Worm (Caenorhabditis elegans): ENCODE results near the gene C01G12.7.
"Not testable (repeated sequence)": the region's sequence is repeated elsewhere in the genome, so short reads cannot be mapped to it uniquely, and the experiment has no call there.

Gene C01G12.7

DNA sequence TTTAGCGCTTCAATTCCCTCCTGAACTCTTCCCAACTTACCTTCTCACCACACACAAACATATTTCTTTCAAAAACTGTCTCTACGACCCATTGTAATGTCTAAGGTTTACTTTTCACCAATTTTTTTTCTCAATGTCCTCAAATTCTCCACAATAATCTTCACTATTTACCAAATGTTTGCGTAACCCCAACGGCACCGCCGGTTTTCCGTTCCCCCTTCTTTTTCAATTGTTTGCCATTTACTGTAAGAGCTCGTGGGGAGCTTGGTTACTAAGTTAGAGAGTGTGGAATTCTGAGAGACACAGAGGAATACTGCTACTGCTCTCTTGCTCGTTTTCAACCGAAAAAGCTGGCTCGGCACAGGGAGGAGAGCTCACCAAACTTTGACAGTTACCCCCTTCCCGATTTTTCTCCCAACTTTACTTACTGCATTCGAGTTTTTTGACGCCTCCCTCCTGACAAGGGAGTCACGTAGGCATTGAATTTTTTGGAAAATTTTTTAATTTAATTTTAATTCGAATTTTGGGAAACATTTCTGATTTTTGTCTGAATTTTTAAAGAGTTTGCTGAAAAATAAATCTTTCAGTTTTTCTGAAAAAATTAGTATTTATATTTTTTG, 21.0 kb downstream of the C01G12.7 start:
- no peak for TF ChIP-seq pros-1 (tag; optimal IDR thresholded peaks at IDR 0.05)
- no peak for TF ChIP-seq fkh-6 (tag; optimal IDR thresholded peaks at IDR 0.05)
- no peak for TF ChIP-seq ceh-19 (GFP tag; optimal IDR thresholded peaks at IDR 0.05)
- TF ChIP-seq ceh-6 (GFP tag; optimal IDR thresholded peaks at IDR 0.05), result no peak
- TF ChIP-seq ceh-18 (tag; optimal IDR thresholded peaks at IDR 0.05), result no peak
- TF ChIP-seq hlh-6 (tag; optimal IDR thresholded peaks at IDR 0.05), result no peak
- no peak for TF ChIP-seq sox-2 (GFP tag; IDR thresholded peaks at IDR 0.05)
- no peak for TF ChIP-seq ref-2 (tag; optimal IDR thresholded peaks at IDR 0.05)
- TF ChIP-seq ceh-22 (tag; optimal IDR thresholded peaks at IDR 0.05), result no peak
- TF ChIP-seq lim-6 (tag; optimal IDR thresholded peaks at IDR 0.05), result no peak
- TF ChIP-seq K02D7.2 (tag; optimal IDR thresholded peaks at IDR 0.05), result no peak
- TF ChIP-seq K09A11.1 (tag; optimal IDR thresholded peaks at IDR 0.05; ENCODE audit: insufficient read depth), result no peak
- TF ChIP-seq pat-9 (tag; optimal IDR thresholded peaks at IDR 0.05), result no peak
- TF ChIP-seq odd-2 (tag; optimal IDR thresholded peaks at IDR 0.05), result no peak
- no peak for TF ChIP-seq pha-4 (tag; optimal IDR thresholded peaks at IDR 0.05)
- no peak for TF ChIP-seq ceh-14 (tag; optimal IDR thresholded peaks at IDR 0.05)
- TF ChIP-seq syd-9 (tag; optimal IDR thresholded peaks at IDR 0.05), result no peak
- TF ChIP-seq ceh-24 (tag; optimal IDR thresholded peaks at IDR 0.05), result no peak
- no peak for TF ChIP-seq nfya-1 (tag; optimal IDR thresholded peaks at IDR 0.05)

DNA sequence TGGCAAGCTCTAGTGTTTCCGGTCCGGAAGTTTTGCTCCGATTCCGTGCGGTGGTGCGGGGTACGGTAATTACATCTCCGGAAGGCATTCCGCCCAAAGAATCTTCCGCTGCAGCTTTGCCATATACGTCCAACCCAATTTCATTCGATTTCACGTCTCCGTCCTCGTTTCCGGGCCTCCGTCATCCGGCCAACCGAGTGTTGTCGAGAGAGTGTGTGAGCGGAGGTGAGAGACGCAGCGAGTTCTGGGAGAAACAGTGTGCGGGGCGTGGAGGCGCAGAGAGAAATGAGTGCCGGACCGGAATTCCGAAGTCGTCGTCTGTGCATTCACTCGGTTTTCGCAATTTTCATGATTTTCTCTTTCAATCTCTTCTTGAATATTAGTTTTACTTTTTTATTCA, 22.4 kb downstream of the C01G12.7 start:
- TF ChIP-seq fkh-10 (GFP tag; optimal IDR thresholded peaks at IDR 0.05), result peak; percentile 34
- TF ChIP-seq unc-42 (tag; optimal IDR thresholded peaks at IDR 0.05), result peak; percentile 86
- peak; percentile 54 for TF ChIP-seq ceh-31 (tag; optimal IDR thresholded peaks at IDR 0.05)
- TF ChIP-seq hlh-30 (tag; optimal IDR thresholded peaks at IDR 0.05; ENCODE audit: insufficient read depth), result no peak

DNA sequence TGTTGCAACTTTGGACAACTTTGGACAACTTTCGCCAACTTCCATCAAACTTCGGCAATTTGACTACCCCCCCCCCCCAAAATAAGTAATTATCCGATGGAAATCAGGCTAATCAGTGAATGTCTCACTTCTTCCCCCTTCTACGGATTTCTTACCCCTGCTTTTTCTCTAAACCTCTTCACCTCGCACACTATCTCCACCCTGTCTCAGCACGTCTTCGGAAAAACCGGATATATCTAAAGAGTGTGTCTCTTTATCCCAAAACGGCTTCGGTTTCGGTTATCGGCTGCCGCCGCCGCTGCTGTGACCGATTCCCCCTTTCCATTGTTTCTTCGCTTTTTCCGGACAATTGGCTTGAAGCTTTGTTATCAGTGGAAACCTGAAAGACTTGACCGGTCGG, 23.9 kb downstream of the C01G12.7 start:
- peak; percentile 10 for TF ChIP-seq ref-2 (tag; optimal IDR thresholded peaks at IDR 0.05)
- no peak for TF ChIP-seq zip-5 (tag; optimal IDR thresholded peaks at IDR 0.05)

DNA sequence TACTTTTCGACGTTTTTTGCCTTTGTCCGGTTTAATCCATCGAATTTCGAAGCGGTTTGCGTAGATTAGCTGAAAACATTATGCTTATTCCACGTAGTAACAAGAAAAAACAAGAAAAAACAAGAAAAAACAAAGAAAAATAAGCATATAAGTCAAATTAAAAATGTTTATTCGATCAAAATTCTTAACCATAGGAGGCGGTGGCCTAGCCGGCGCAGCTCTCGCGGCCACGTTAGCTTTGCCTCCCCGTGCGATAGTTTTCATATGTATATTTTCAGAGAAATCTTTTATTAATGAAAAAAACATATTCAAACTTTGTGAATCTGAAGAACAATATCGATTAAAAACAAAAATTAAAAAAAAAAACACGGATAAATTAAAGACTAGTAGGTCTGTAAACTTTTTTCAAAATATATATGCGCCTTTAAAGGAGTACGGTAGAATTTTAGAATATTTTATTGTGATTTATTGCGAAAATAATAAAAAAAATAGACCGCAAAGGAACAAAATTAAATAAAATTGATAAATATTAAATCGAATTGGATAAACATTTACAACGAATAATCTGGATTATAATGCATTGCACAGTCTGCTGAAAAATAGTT, 27.8 kb downstream of the C01G12.7 start:
- peak; percentile 7 for TF ChIP-seq unc-42 (tag; optimal IDR thresholded peaks at IDR 0.05)

DNA sequence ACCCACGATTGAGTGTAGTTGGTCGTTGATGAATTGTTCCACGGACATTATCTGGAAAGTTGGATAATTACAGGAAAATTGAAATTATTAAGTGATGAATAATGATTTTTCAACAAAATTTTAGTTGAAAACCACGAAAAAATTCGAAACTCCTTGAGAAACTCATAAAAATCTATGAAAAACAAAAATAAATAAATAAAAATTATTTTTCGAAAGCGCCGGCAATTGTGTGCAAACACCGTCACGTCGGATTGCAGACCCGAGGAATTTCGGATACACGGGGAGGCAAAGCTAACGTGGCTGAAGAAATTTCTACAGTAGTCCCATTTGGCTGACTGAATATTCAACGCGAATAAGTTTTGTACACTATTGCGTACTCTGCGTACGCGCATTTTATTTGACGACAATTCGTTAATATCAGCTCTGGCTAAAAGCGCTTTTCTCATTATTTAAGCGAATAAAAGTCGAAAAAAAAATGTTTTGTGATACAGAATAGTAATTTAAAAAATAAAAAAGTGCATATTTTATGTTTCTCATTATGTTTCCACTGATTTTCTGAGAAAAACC, 30.1 kb downstream of the C01G12.7 start, which contains the start of gene mog-4:
Gene mog-4 (minus strand): TSS at position 51 of the 567 bp plus-strand sequence.
- peak; percentile 41 for TF ChIP-seq zip-5 (tag; optimal IDR thresholded peaks at IDR 0.05)
- TF ChIP-seq ceh-34 (tag; optimal IDR thresholded peaks at IDR 0.05), result peak; percentile 76
- TF ChIP-seq ref-2 (tag; optimal IDR thresholded peaks at IDR 0.05), result peak; percentile 60
- peak; percentile 5 for TF ChIP-seq dve-1 (tag; optimal IDR thresholded peaks at IDR 0.05)
- TF ChIP-seq rnt-1 (tag; optimal IDR thresholded peaks at IDR 0.05), result peak; percentile 57
- TF ChIP-seq sox-2 (GFP tag; IDR thresholded peaks at IDR 0.05), result peak; percentile 13
- TF ChIP-seq unc-42 (tag; optimal IDR thresholded peaks at IDR 0.05), result peak; percentile 89
- TF ChIP-seq ztf-16 (tag; optimal IDR thresholded peaks at IDR 0.05), result peak; percentile 60
- peak; percentile 67 for TF ChIP-seq tbx-7 (tag; optimal IDR thresholded peaks at IDR 0.05)
- TF ChIP-seq fax-1 (tag; optimal IDR thresholded peaks at IDR 0.05), result peak; percentile 47
- TF ChIP-seq ceh-2 (tag; optimal IDR thresholded peaks at IDR 0.05), result peak; percentile 65
- TF ChIP-seq unc-86 (tag; optimal IDR thresholded peaks at IDR 0.05), result peak; percentile 54
- peak; percentile 80 for TF ChIP-seq ets-4 (tag; optimal IDR thresholded peaks at IDR 0.05)
- TF ChIP-seq nfya-1 (tag; optimal IDR thresholded peaks at IDR 0.05), result peak; percentile 72
- peak; percentile 91 for TF ChIP-seq ceh-31 (tag; optimal IDR thresholded peaks at IDR 0.05)
- peak; percentile 69; the same call in 1 of the 2 replicates for TF ChIP-seq ceh-45 (GFP tag; IDR thresholded peaks at IDR 0.05)
- peak; percentile 9 for TF ChIP-seq Y22D7AL.16 (tag; optimal IDR thresholded peaks at IDR 0.05)
- TF ChIP-seq ceh-14 (tag; optimal IDR thresholded peaks at IDR 0.05), result peak; percentile 82
- TF ChIP-seq elt-2 (tag; optimal IDR thresholded peaks at IDR 0.05), result peak; percentile 60
- peak; percentile 74 for TF ChIP-seq tbx-2 (tag; optimal IDR thresholded peaks at IDR 0.05)
- TF ChIP-seq pha-2 (tag; optimal IDR thresholded peaks at IDR 0.05), result peak; percentile 15
- peak; percentile 62; the same call in 1 of the 2 replicates for TF ChIP-seq unc-3 (GFP tag; conservative IDR thresholded peaks at IDR 0.05)
- TF ChIP-seq unc-3 (tag; optimal IDR thresholded peaks at IDR 0.05), result not testable (repeated sequence)
- TF ChIP-seq hlh-8 (tag; optimal IDR thresholded peaks at IDR 0.05), result peak; percentile 78
- peak; percentile 85 for TF ChIP-seq ceh-18 (tag; optimal IDR thresholded peaks at IDR 0.05)
- TF ChIP-seq madf-2 (tag; optimal IDR thresholded peaks at IDR 0.05), result peak; percentile 50
